Worm (Caenorhabditis elegans) whole organism, L4/young adult: ENCODE results near the gene fln-1.
A peak's percentile ranks its signal among the peaks of the same experiment; 100 is the strongest.

Experiments
- W03F9.2 ChIP-seq: fragments of 150-350 bp; optimal IDR thresholded peaks from 2 replicates; lab custom pipeline; 2014; ENCODE audit warnings: missing biosample characterization, missing genetic modification characterization
- dao-5 ChIP-seq: sonication (generic microtip); optimal IDR thresholded peaks from 2 replicates; lab custom pipeline; 2016; ENCODE audit warnings: missing genotype, missing genetic modification characterization, moderate library complexity, missing compliant biosample characterization

DNA sequence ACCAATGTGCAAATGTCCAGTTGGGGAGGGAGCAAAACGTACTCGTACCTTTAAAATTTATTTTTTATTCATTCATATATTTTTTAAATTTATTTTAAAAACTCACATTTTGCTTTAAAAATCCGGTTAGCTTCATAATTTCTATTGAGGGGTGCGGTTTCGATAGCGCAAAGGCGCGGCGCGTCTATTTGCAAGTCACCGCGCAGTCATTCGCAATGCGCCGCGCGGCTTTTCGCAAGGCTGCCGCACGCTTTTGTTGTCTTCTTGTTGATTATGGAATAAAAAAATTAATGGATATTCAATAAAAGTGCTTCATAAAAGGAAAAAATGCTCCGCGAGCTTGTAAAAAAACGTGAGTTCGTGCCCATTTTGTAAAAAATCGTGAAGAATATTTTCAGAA lies 14.5 kb upstream of the fln-1 start, which contains the start of the genes ears-2 and uncp-18:
- peak; percentile 96 for TF ChIP-seq W03F9.2 (tag; lab: Kevin White, UChicago)
- peak; percentile 69 for TF ChIP-seq dao-5 (tag; lab: Kevin White, UChicago)
